Worm (Caenorhabditis elegans): ENCODE data around the gene C16D9.1.
A peak's percentile ranks its signal among the peaks of the same experiment; 100 is the strongest.

C16D9.1 gene

DNA sequence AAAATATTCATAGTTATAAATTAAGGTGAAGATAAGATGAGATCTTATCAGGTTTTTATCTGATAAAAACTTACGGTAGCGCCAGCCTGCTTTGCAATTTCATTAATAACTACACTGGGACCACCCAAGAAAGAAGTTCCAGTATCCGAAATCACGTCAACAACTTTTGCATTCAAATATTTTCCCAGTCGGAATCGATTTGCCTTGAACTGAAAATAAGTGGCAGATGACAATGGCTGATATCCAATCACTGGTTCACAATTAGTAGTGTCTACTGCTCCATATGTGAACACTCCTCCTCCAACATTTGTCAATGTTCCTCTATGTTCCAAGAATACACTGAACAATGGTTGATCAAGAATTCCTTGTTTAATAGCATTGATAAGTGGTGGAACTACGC, 7.1 kb downstream of the C16D9.1 start, which contains the start of gene F21F8.5 (continued):
- TF ChIP-seq hmg-1.2 (GFP tag; IDR thresholded peaks at IDR 0.05) (no peak), nfya-2 (GFP tag; IDR thresholded peaks at IDR 0.05) (no peak)

- TF ChIP-seq snpc-1.3 (tag; optimal IDR thresholded peaks at IDR 0.05; ENCODE audit: insufficient read depth) (no peak), him-1 (tag; optimal IDR thresholded peaks at IDR 0.05) (no peak), B0336.3 (GFP tag; IDR thresholded peaks at IDR 0.05) (peak; percentile 16; the same call in 1 of the 2 replicates), die-1 (tag; optimal IDR thresholded peaks at IDR 0.05) (no peak), nfyb-1 (GFP tag; IDR thresholded peaks at IDR 0.05) (0 out of 2 replicates have a peak, but pooled peaks have one; percentile 24), tlf-1 (GFP tag; optimal IDR thresholded peaks at IDR 0.05) (peak; percentile 2), efl-1 (GFP tag; optimal IDR thresholded peaks at IDR 0.05) (no peak), Y53G8AR.9 (GFP tag; conservative IDR thresholded peaks at IDR 0.05) (peak; percentile 69), snpc-4 (GFP tag; optimal IDR thresholded peaks at IDR 0.05) (no peak), snpc-4 (tag; optimal IDR thresholded peaks at IDR 0.05) (peak in 1 of 4 experiments; percentile 5), ekl-4 (GFP tag; IDR thresholded peaks at IDR 0.05) (0 out of 2 replicates have a peak, but pooled peaks have one; percentile 21), egrh-3 (GFP tag; IDR thresholded peaks at IDR 0.05) (no peak), tbp1 (GFP tag; optimal IDR thresholded peaks at IDR 0.05) (peak; percentile 7), bed-2 (GFP tag; IDR thresholded peaks at IDR 0.05) (no peak), let-607 (tag; optimal IDR thresholded peaks at IDR 0.05) (peak in 1 of 2 experiments; percentile 13), nhr-80 (tag; optimal IDR thresholded peaks at IDR 0.05) (peak; percentile 71)
Observed at ce11 chrV:8267275-8267674, 8.2 kb downstream of the C16D9.1 start.

DNA sequence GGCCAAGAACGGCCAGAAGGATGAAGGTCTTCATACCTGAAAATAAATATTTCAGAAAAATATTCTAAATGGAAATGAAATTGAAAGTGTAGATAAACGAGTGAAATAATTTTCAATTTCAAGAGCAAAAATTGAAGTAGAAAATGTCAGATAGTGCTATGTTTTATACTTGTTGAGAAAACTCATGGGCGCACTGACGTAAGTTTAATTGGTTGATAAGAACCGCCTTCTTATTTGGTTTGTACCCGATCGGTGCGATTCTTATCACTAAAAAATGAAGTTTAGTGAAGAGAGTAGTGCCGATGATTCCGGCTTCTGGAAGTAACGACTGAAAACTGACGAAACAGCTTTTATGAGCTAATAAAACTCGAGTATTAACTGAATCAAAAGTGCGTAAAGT, 9.8 kb downstream of the C16D9.1 start, which contains the start of the genes asp-6 and asp-12:
TSS of gene asp-6 (minus strand) at position 36 of the 400 bp plus-strand sequence.
TSS of gene asp-12 (plus strand) at position 309 of the 400 bp plus-strand sequence.
- peak; percentile 80 for TF ChIP-seq nhr-80 (tag; optimal IDR thresholded peaks at IDR 0.05)
- no peak for TF ChIP-seq die-1 (tag; optimal IDR thresholded peaks at IDR 0.05)

ce11 chrV:8269878-8270277, 10.8 kb downstream of the C16D9.1 start:
- TF ChIP-seq atf-7 (tag; optimal IDR thresholded peaks at IDR 0.05) (peak; percentile 86), let-607 (tag; optimal IDR thresholded peaks at IDR 0.05) (peak in 1 of 2 experiments; percentile 18), F22D6.2 (tag; optimal IDR thresholded peaks at IDR 0.05) (no peak), cebp-1 (GFP tag; IDR thresholded peaks at IDR 0.05) (no peak), cebp-1 (tag; optimal IDR thresholded peaks at IDR 0.05) (peak; percentile 16), B0336.3 (GFP tag; IDR thresholded peaks at IDR 0.05) (0 out of 2 replicates have a peak, but pooled peaks have one; percentile 26), C17E4.6 (GFP tag; IDR thresholded peaks at IDR 0.05) (no peak), F37B4.10 (GFP tag; IDR thresholded peaks at IDR 0.05) (no peak), nhr-90 (tag; optimal IDR thresholded peaks at IDR 0.05) (peak; percentile 5), tbp1 (GFP tag; optimal IDR thresholded peaks at IDR 0.05) (peak; percentile 9), nhr-80 (tag; optimal IDR thresholded peaks at IDR 0.05) (peak; percentile 69), ets-4 (GFP tag; optimal IDR thresholded peaks at IDR 0.05) (peak; percentile 35), ztf-22 (GFP tag; optimal IDR thresholded peaks at IDR 0.05) (peak; percentile 19), snpc-1.3 (tag; optimal IDR thresholded peaks at IDR 0.05; ENCODE audit: insufficient read depth) (no peak), hmg-20 (GFP tag; IDR thresholded peaks at IDR 0.05) (no peak)

DNA sequence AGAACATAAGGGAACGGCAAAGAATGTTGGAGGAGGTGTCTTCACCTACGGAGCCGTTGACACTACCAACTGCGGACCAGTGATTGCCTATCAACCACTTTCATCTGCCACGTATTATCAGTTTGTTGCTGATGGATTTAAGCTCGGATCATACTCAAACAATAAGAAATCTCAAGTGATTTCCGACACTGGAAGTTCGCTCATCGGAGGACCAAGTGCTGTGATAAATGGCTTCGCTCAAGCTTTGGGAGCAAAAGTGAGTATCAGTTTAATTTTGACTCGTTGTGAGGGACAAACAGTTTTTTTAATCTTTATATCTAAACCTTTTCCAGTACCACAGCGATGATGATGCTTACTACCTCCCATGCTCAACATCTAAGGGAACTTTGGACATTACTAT, 12.3 kb downstream of the C16D9.1 start:
- no peak for TF ChIP-seq attf-3 (GFP tag; conservative IDR thresholded peaks at IDR 0.05)
- TF ChIP-seq F10E7.11 (tag; optimal IDR thresholded peaks at IDR 0.05), result no peak
- no peak for TF ChIP-seq Y56A3A.18 (GFP tag; IDR thresholded peaks at IDR 0.05)
- no peak for TF ChIP-seq ceh-100 (GFP tag; IDR thresholded peaks at IDR 0.05)
- TF ChIP-seq lsy-27 (tag; optimal IDR thresholded peaks at IDR 0.05; ENCODE audit: borderline replicate concordance, insufficient read depth), result no peak
